Fruit fly (Drosophila melanogaster): ENCODE data around the gene SelT.
A peak's percentile ranks its signal among the peaks of the same experiment; 100 is the strongest.

Gene SelT

dm6 chr2L:5052367-5052914 lies 41.7 kb downstream of the SelT start, which contains the start of gene senju (continued):
- TF ChIP-seq Hr4 (GFP tag; optimal IDR thresholded peaks at IDR 0.05), result peak; percentile 89
- peak; percentile 95 for TF ChIP-seq Eip78C (GFP tag)
- TF ChIP-seq CG11762 (GFP tag; optimal IDR thresholded peaks at IDR 0.05; ENCODE audit: insufficient read depth), result peak; percentile 75
- TF ChIP-seq net (GFP tag; optimal IDR thresholded peaks at IDR 0.05), result peak; percentile 90
- TF ChIP-seq CG6792 (GFP tag; optimal IDR thresholded peaks at IDR 0.05), result peak; percentile 90
- TF ChIP-seq CG15336 (GFP tag; IDR thresholded peaks at IDR 0.05), result peak; percentile 84
- TF ChIP-seq salr (GFP tag; optimal IDR thresholded peaks at IDR 0.05), result peak; percentile 66 to 67
- TF ChIP-seq topi (GFP tag; optimal IDR thresholded peaks at IDR 0.05), result peak; percentile 86
- peak; percentile 79 for TF ChIP-seq CG34406 (GFP tag; optimal IDR thresholded peaks at IDR 0.05)

- TF ChIP-seq CG8319 (GFP tag; optimal IDR thresholded peaks at IDR 0.05), result no peak
- no peak for TF ChIP-seq esn (GFP tag; optimal IDR thresholded peaks at IDR 0.05)
- no peak for TF ChIP-seq fkh (GFP tag; optimal IDR thresholded peaks at IDR 0.05)
- TF ChIP-seq CG8119 (GFP tag; IDR thresholded peaks at IDR 0.05), result no peak
- TF ChIP-seq CG11762 (GFP tag; optimal IDR thresholded peaks at IDR 0.05; ENCODE audit: insufficient read depth), result no peak
- TF ChIP-seq CG3919 (GFP tag; optimal IDR thresholded peaks at IDR 0.05), result no peak
These were observed 42.3 kb downstream of the SelT start, which contains the start of gene eIF3h for dm6 chr2L:5052994-5053393. Gene eIF3h (minus strand): TSS chr2L:5053094.

dm6 chr2L:5054953-5055352 lies 44.2 kb downstream of the SelT start, which contains the start of the genes CG14036 and His3.3A:
Gene CG14036 (minus strand): TSS chr2L:5055016.
Gene His3.3A (plus strand): TSS chr2L:5055058.
- TF ChIP-seq Smox (GFP tag; optimal IDR thresholded peaks at IDR 0.05) (no peak), lz (GFP tag; optimal IDR thresholded peaks at IDR 0.05) (no peak), CG8119 (GFP tag; IDR thresholded peaks at IDR 0.05) (no peak), Sox14 (GFP tag; optimal IDR thresholded peaks at IDR 0.05) (peak; percentile 0), Hr4 (GFP tag; optimal IDR thresholded peaks at IDR 0.05) (no peak), fd85E (GFP tag; optimal IDR thresholded peaks at IDR 0.05) (no peak), cyc (GFP tag; optimal IDR thresholded peaks at IDR 0.05) (no peak), net (GFP tag; optimal IDR thresholded peaks at IDR 0.05) (no peak), fd59A (GFP tag; optimal IDR thresholded peaks at IDR 0.05) (no peak), vri (GFP tag; optimal IDR thresholded peaks at IDR 0.05) (no peak), CG6163 (GFP tag; IDR thresholded peaks at IDR 0.05) (no peak), CG1621 (tag; optimal IDR thresholded peaks at IDR 0.05) (peak; percentile 30), eg (GFP tag; IDR thresholded peaks at IDR 0.05) (no peak), CG16779 (tag; optimal IDR thresholded peaks at IDR 0.05) (no peak), esn (GFP tag; optimal IDR thresholded peaks at IDR 0.05) (peak; percentile 31), OdsH (GFP tag; optimal IDR thresholded peaks at IDR 0.05) (no peak), Eip75B (GFP tag; optimal IDR thresholded peaks at IDR 0.05) (no peak), CG11902 (GFP tag; optimal IDR thresholded peaks at IDR 0.05) (no peak), CG11294 (GFP tag; IDR thresholded peaks at IDR 0.05) (no peak), CG15336 (GFP tag; IDR thresholded peaks at IDR 0.05) (no peak), achi (GFP tag; optimal IDR thresholded peaks at IDR 0.05) (peak; percentile 49), Ets21C (GFP tag; optimal IDR thresholded peaks at IDR 0.05) (no peak), CG31627 (GFP tag; optimal IDR thresholded peaks at IDR 0.05) (no peak), CG4318 (GFP tag; optimal IDR thresholded peaks at IDR 0.05) (no peak), CG10631 (GFP tag; optimal IDR thresholded peaks at IDR 0.05) (no peak), dac (GFP tag; optimal IDR thresholded peaks at IDR 0.05) (no peak), svp (GFP tag) (peak; percentile 6), Blimp-1 (GFP tag; optimal IDR thresholded peaks at IDR 0.05) (no peak), salr (GFP tag; optimal IDR thresholded peaks at IDR 0.05) (no peak), Eip93F (GFP tag; optimal IDR thresholded peaks at IDR 0.05) (no peak), Sox15 (GFP tag; optimal IDR thresholded peaks at IDR 0.05) (no peak), fkh (GFP tag; optimal IDR thresholded peaks at IDR 0.05) (peak; percentile 92), CG34406 (GFP tag; optimal IDR thresholded peaks at IDR 0.05) (no peak), Hr39 (GFP tag; optimal IDR thresholded peaks at IDR 0.05) (no peak), CG11762 (GFP tag; optimal IDR thresholded peaks at IDR 0.05; ENCODE audit: insufficient read depth) (no peak), Eip78C (GFP tag) (peak; percentile 60)

Measured in whole organism, prepupa.